Worm (Caenorhabditis elegans) whole organism, mixed stage, embryonic: ENCODE measurements around the gene pbo-1.
"Not testable (repeated sequence)": the region's sequence is repeated elsewhere in the genome, so short reads cannot be mapped to it uniquely, and the experiment has no call there.

Experiments used
- M03D4.4 ChIP-seq: sonication (generic microtip); optimal IDR thresholded peaks from 2 replicates; lab custom pipeline; 2017; ENCODE audit warnings: mild to moderate bottlenecking, missing genetic modification characterization, missing compliant biosample characterization
- blmp-1 ChIP-seq: fragments of 150-350 bp; optimal IDR thresholded peaks from 2 replicates; lab custom pipeline; 2014; ENCODE audit warnings: missing biosample characterization, missing genetic modification characterization
- ceh-43 ChIP-seq: fragments of 200-800 bp; sonication (Bioruptor generic); optimal IDR thresholded peaks from 2 replicates; lab custom pipeline; 2018; ENCODE audit warnings: mild to moderate bottlenecking, missing genetic modification characterization, moderate library complexity, missing compliant biosample characterization
- ceh-83 ChIP-seq: fragments of 200-800 bp; sonication (Bioruptor generic); optimal IDR thresholded peaks from 2 replicates; lab custom pipeline; 2018; ENCODE audit warnings: mild to moderate bottlenecking, missing genetic modification characterization, missing compliant biosample characterization
- ces-1 ChIP-seq: fragments of 150-350 bp; optimal IDR thresholded peaks from 2 replicates; lab custom pipeline; 2014; ENCODE audit warnings: missing biosample characterization, missing genetic modification reagents, missing genetic modification characterization
- drap-1 ChIP-seq: fragments of 200-800 bp; sonication (Bioruptor generic); optimal IDR thresholded peaks from 3 replicates; lab custom pipeline; 2018; ENCODE audit warnings: mild to moderate bottlenecking, missing genetic modification characterization, missing compliant biosample characterization
- elt-1 ChIP-seq: sonication (generic microtip); optimal IDR thresholded peaks from 2 replicates; lab custom pipeline; 2017; ENCODE audit warnings: missing genetic modification characterization, mild to moderate bottlenecking, missing compliant biosample characterization, antibody characterized with exemption, moderate library complexity, borderline replicate concordance; ENCODE audit not compliant: insufficient read depth
- elt-3 ChIP-seq: fragments of 150-350 bp; optimal IDR thresholded peaks from 2 replicates; lab custom pipeline; 2014; ENCODE audit warnings: missing biosample characterization, missing genetic modification characterization
- flh-1 ChIP-seq: fragments of 200-800 bp; sonication (Bioruptor generic); optimal IDR thresholded peaks from 2 replicates; lab custom pipeline; 2018; ENCODE audit warnings: mild to moderate bottlenecking, missing genetic modification characterization, moderate library complexity, missing compliant biosample characterization
- ham-2 ChIP-seq: fragments of 200-800 bp; sonication (Bioruptor generic); optimal IDR thresholded peaks from 2 replicates; lab custom pipeline; 2018; ENCODE audit warnings: mild to moderate bottlenecking, missing genetic modification characterization, missing compliant biosample characterization
- hlh-1 ChIP-seq: fragments of 150-350 bp; optimal IDR thresholded peaks from 2 replicates; lab custom pipeline; 2014; ENCODE audit warnings: missing biosample characterization, missing genetic modification reagents, missing genetic modification characterization
- lin-13 ChIP-seq: fragments of 150-350 bp; optimal IDR thresholded peaks from 2 replicates; lab custom pipeline; 2014; ENCODE audit warnings: missing biosample characterization, missing genetic modification characterization
- lin-32 ChIP-seq: fragments of 200-800 bp; sonication (Bioruptor generic); optimal IDR thresholded peaks from 2 replicates; lab custom pipeline; 2018; ENCODE audit warnings: mild to moderate bottlenecking, missing genetic modification characterization, missing compliant biosample characterization
- lsy-2 ChIP-seq: fragments of 150-350 bp; optimal IDR thresholded peaks from 2 replicates; lab custom pipeline; 2014; ENCODE audit warnings: missing biosample characterization, missing genetic modification characterization
- mab-5 ChIP-seq: fragments of 150-350 bp; optimal IDR thresholded peaks from 2 replicates; lab custom pipeline; 2014; ENCODE audit warnings: missing biosample characterization, missing genetic modification characterization
- mep-1 ChIP-seq: fragments of 150-350 bp; optimal IDR thresholded peaks from 2 replicates; lab custom pipeline; 2017; ENCODE audit warnings: missing biosample characterization, missing genetic modification reagents, missing genetic modification characterization, inconsistent platforms
- nhr-12 ChIP-seq: fragments of 150-350 bp; optimal IDR thresholded peaks from 2 replicates; lab custom pipeline; 2014; ENCODE audit warnings: missing biosample characterization, missing genetic modification characterization
- nhr-2 ChIP-seq: fragments of 150-350 bp; optimal IDR thresholded peaks from 2 replicates; lab custom pipeline; 2014; ENCODE audit warnings: missing biosample characterization, missing genetic modification characterization
- nhr-237 ChIP-seq: fragments of 150-350 bp; optimal IDR thresholded peaks from 2 replicates; lab custom pipeline; 2014; ENCODE audit warnings: missing biosample characterization, missing genetic modification characterization
- nhr-28 ChIP-seq: fragments of 150-350 bp; optimal IDR thresholded peaks from 2 replicates; lab custom pipeline; 2014; ENCODE audit warnings: missing biosample characterization, missing genetic modification characterization
- nhr-76 ChIP-seq: sonication (generic microtip); optimal IDR thresholded peaks from 2 replicates; lab custom pipeline; 2017; ENCODE audit warnings: missing biosample characterization, missing genetic modification characterization
- pha-4 ChIP-seq: fragments of 150-350 bp; optimal IDR thresholded peaks from 2 replicates; lab custom pipeline; 2018; ENCODE audit warnings: missing biosample characterization, missing genetic modification reagents, missing genetic modification characterization
- sem-2 ChIP-seq: fragments of 200-800 bp; sonication (Bioruptor generic); optimal IDR thresholded peaks from 2 replicates; lab custom pipeline; 2018; ENCODE audit warnings: mild to moderate bottlenecking, missing genetic modification characterization, missing compliant biosample characterization
- snpc-4 ChIP-seq: fragments of 150-350 bp; optimal IDR thresholded peaks from 2 replicates; lab custom pipeline; 2014; ENCODE audit warnings: missing biosample characterization, missing genetic modification characterization
- sptf-1 ChIP-seq: sonication (generic microtip); optimal IDR thresholded peaks from 2 replicates; lab custom pipeline; 2017; ENCODE audit warnings: mild to moderate bottlenecking, missing genetic modification characterization, moderate library complexity, missing compliant biosample characterization
- tbx-8 ChIP-seq: fragments of 200-800 bp; sonication (Bioruptor generic); optimal IDR thresholded peaks from 2 replicates; lab custom pipeline; 2018; ENCODE audit warnings: mild to moderate bottlenecking, missing genetic modification characterization, moderate library complexity, missing compliant biosample characterization
- unc-120 ChIP-seq: sonication (generic microtip); optimal IDR thresholded peaks from 2 replicates; lab custom pipeline; 2017; ENCODE audit warnings: missing genetic modification characterization, missing compliant biosample characterization; ENCODE audit not compliant: poor library complexity, severe bottlenecking
- unc-39 ChIP-seq: fragments of 150-350 bp; optimal IDR thresholded peaks from 2 replicates; lab custom pipeline; 2014; ENCODE audit warnings: missing biosample characterization, missing genetic modification characterization
- unc-62 ChIP-seq: fragments of 150-350 bp; optimal IDR thresholded peaks from 2 replicates; lab custom pipeline; 2014; ENCODE audit warnings: missing biosample characterization, missing genetic modification reagents, missing genetic modification characterization
- zip-8 ChIP-seq: fragments of 150-350 bp; optimal IDR thresholded peaks from 2 replicates; lab custom pipeline; 2014; ENCODE audit warnings: missing biosample characterization, missing genetic modification characterization

The pbo-1 gene

ce11 chrIII:2710211-2710610 is 23.9 kb upstream of the pbo-1 start:
- TF ChIP-seq mab-5 (tag; lab: Kevin White, UChicago) = no peak
- TF ChIP-seq lin-32 (GFP tag; lab: Kevin White, UChicago) = no peak
- no peak for TF ChIP-seq blmp-1
- TF ChIP-seq hlh-1 (tag; lab: Kevin White, UChicago) = no peak
- no peak for TF ChIP-seq snpc-4 (tag; lab: Kevin White, UChicago)
- no peak for TF ChIP-seq nhr-76 (tag; lab: Kevin White, UChicago)
- TF ChIP-seq M03D4.4 (tag; lab: Kevin White, UChicago) = no peak
- TF ChIP-seq drap-1 (GFP tag; lab: Kevin White, UChicago) = no peak
- no peak for TF ChIP-seq ham-2 (GFP tag; lab: Kevin White, UChicago)
- no peak for TF ChIP-seq mep-1 (tag; lab: Kevin White, UChicago)

- peak; percentile 78 for TF ChIP-seq hlh-1 (tag; lab: Kevin White, UChicago)
- TF ChIP-seq nhr-12 (tag; lab: Kevin White, UChicago) = no peak
- TF ChIP-seq ham-2 (GFP tag; lab: Kevin White, UChicago) = no peak
- TF ChIP-seq nhr-2 (tag; lab: Kevin White, UChicago) = no peak
- no peak for TF ChIP-seq sem-2 (GFP tag; lab: Kevin White, UChicago)
- no peak for TF ChIP-seq zip-8 (tag; lab: Kevin White, UChicago)
Measured at ce11 chrIII:2700637-2701036, 14.4 kb upstream of the pbo-1 start, which contains the start of gene set-27. Gene set-27, plus strand, starts transcription at chrIII:2700937.

ce11 chrIII:2699363-2699762 is 13.1 kb upstream of the pbo-1 start, which contains the start of gene cox-6B:
Gene cox-6B, plus strand, starts transcription at chrIII:2699663.
- TF ChIP-seq elt-3; sem-2 (GFP tag; lab: Kevin White, UChicago); flh-1 (GFP tag; lab: Kevin White, UChicago): not testable (repeated sequence)

- peak; percentile 38 for TF ChIP-seq ces-1
- no peak for TF ChIP-seq ceh-43 (GFP tag; lab: Kevin White, UChicago)
- peak; percentile 45 for TF ChIP-seq mep-1 (tag; lab: Kevin White, UChicago)
- peak; percentile 13 for TF ChIP-seq pha-4
- TF ChIP-seq lsy-2 (tag; lab: Kevin White, UChicago) = no peak
- peak; percentile 12 for TF ChIP-seq lin-13 (tag; lab: Kevin White, UChicago)
Measured at ce11 chrIII:2698740-2699139, 12.5 kb upstream of the pbo-1 start, which contains the start of gene slc-30A9. Gene slc-30A9, minus strand, starts transcription at chrIII:2698817.

DNA sequence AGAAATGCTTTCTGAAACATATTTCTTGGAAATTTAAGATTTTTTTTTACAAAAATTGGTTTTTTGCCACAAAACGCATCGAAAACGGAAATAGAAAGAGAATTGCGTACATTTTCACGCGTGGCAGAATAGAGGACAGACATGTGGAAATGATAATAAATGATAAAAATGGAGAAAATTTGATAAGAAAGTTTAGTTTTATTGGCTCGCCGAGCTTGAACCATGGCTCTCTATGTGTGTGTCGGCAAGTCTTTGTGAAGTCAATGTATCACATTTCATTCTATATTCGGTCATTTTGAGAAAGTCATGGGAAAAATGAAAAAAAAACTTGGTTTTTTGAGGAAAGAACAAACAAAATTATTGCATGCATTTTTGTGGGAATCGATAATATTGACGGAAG is 1.1 kb upstream of the pbo-1 start:
- TF ChIP-seq ceh-43 (GFP tag; lab: Kevin White, UChicago) (no peak), elt-3 (no peak), pha-4 (no peak), ceh-83 (GFP tag; lab: Kevin White, UChicago) (no peak), mab-5 (tag; lab: Kevin White, UChicago) (no peak), sptf-1 (tag; lab: Kevin White, UChicago) (no peak), unc-39 (tag; lab: Kevin White, UChicago) (no peak), unc-62 (GFP tag; lab: Kevin White, UChicago) (no peak), hlh-1 (tag; lab: Kevin White, UChicago) (no peak), nhr-28 (no peak), elt-1 (no peak), mep-1 (tag; lab: Kevin White, UChicago) (no peak), lin-13 (tag; lab: Kevin White, UChicago) (no peak), unc-120 (no peak), ham-2 (GFP tag; lab: Kevin White, UChicago) (no peak), nhr-237 (tag; lab: Kevin White, UChicago) (no peak), snpc-4 (tag; lab: Kevin White, UChicago) (no peak), nhr-2 (tag; lab: Kevin White, UChicago) (no peak)
- TF ChIP-seq, all 35 proteins: peak for 0

DNA sequence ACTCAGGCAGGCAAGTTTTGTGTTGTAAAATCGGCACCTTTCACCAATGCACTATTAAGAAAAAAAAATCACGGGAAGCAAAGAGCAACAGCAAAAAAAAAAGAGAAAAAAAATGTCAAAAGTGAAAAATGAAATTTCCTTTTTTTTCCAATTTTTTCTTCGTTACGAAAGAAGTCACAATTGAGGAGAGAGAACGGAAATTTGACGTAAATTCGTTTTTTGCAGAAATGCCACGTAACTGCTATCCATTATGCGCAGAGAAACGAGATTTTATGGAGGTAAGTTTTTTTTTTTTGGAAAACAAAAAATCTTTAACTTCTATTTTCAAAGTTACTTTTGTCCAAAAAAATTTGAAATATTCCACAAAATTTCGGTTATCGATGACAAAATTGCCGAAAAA is 400 bp upstream of the pbo-1 start:
- no peak for TF ChIP-seq hlh-1 (tag; lab: Kevin White, UChicago)
- no peak for TF ChIP-seq blmp-1
- TF ChIP-seq tbx-8 = no peak
- no peak for TF ChIP-seq elt-1
- TF ChIP-seq sptf-1 (tag; lab: Kevin White, UChicago) = no peak
- peak; percentile 47 for TF ChIP-seq ces-1
- TF ChIP-seq unc-120 = no peak
